Fruit fly (Drosophila melanogaster): ENCODE measurements around the gene CG3857.

The CG3857 gene

DNA sequence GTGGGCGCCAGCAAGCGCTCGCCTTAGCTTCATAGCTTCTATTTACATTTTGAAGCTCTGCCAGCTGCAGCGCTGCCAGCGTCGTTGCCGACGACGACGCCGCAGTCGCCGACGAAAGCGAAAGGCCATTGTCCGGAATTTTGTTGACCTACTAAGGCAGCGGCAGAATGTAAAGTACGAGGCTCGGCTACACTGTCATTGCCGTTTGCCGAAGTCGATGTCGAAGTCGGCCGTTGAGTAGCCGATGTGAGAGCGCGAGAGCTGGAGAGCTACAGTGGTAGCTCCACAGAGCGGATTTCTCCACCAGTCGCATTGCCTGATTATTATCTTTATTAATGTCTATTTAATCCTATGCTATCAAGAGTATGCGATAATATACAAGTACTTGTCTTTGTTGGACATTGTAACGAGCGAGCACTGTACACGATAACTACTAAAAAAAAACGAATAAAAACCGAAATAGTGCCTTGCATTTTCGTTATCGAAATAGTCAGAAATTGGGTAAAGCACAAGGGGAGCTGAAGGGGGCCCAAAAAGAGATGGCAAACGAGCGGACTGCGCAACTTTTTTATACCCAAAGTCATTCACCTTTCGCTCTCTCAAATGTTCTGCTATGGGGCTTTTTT lies 23.9 kb upstream of the CG3857 start (continued):
- peak; percentile 88 for TF ChIP-seq CG4707 (GFP tag; optimal IDR thresholded peaks at IDR 0.05)
- TF ChIP-seq Sry-β (GFP tag; optimal IDR thresholded peaks at IDR 0.05) = peak; percentile 41
- peak; percentile 92 for TF ChIP-seq CHES-1-like (GFP tag; optimal IDR thresholded peaks at IDR 0.05)
- TF ChIP-seq row (GFP tag; IDR thresholded peaks at IDR 0.05) = peak; percentile 98
- TF ChIP-seq CG16815 (GFP tag; optimal IDR thresholded peaks at IDR 0.05) = peak; percentile 82
- peak; percentile 79 for TF ChIP-seq CG11398 (GFP tag; optimal IDR thresholded peaks at IDR 0.05)
- TF ChIP-seq sima (GFP tag; optimal IDR thresholded peaks at IDR 0.05) = peak; percentile 59
- peak; percentile 90 for TF ChIP-seq Fer2 (tag; optimal IDR thresholded peaks at IDR 0.05)
- peak; percentile 85 for TF ChIP-seq CG7987 (GFP tag; optimal IDR thresholded peaks at IDR 0.05)
- TF ChIP-seq dimm (GFP tag; IDR thresholded peaks at IDR 0.05) = peak; percentile 89
- TF ChIP-seq HLH54F (GFP tag; optimal IDR thresholded peaks at IDR 0.05) = peak; percentile 90
- TF ChIP-seq az2 (GFP tag; optimal IDR thresholded peaks at IDR 0.05) = peak; percentile 96
- TF ChIP-seq ranshi (GFP tag; IDR thresholded peaks at IDR 0.05) = peak; percentile 96
- peak in 1 of 2 experiments; percentile 77 for TF ChIP-seq Hr78 (GFP tag; optimal IDR thresholded peaks at IDR 0.05)
- no peak for TF ChIP-seq hth (optimal IDR thresholded peaks at IDR 0.05)
- TF ChIP-seq CG7786 (GFP tag; optimal IDR thresholded peaks at IDR 0.05) = peak; percentile 93
- TF ChIP-seq CG42726 (GFP tag; IDR thresholded peaks at IDR 0.05; ENCODE audit: partially characterized antibody) = no peak
- TF ChIP-seq CG9215 (GFP tag; IDR thresholded peaks at IDR 0.05) = peak; percentile 87
- peak; percentile 56 for TF ChIP-seq HmgD (GFP tag; optimal IDR thresholded peaks at IDR 0.05)
- peak; percentile 97 for TF ChIP-seq lmd (GFP tag; IDR thresholded peaks at IDR 0.05)
- TF ChIP-seq CG2202 (tag; optimal IDR thresholded peaks at IDR 0.05) = peak; percentile 42
- TF ChIP-seq Ptx1 (GFP tag; IDR thresholded peaks at IDR 0.05) = peak; percentile 97
- TF ChIP-seq Hmr (GFP tag; optimal IDR thresholded peaks at IDR 0.05) = peak; percentile 90
- TF ChIP-seq knrl (GFP tag; IDR thresholded peaks at IDR 0.05; ENCODE audit: partially characterized antibody) = no peak
- peak; percentile 92 for TF ChIP-seq danr (GFP tag; IDR thresholded peaks at IDR 0.05)
- peak; percentile 71 for TF ChIP-seq CG7928 (GFP tag; optimal IDR thresholded peaks at IDR 0.05)
- TF ChIP-seq tio (GFP tag; optimal IDR thresholded peaks at IDR 0.05) = peak; percentile 87
- TF ChIP-seq prd (optimal IDR thresholded peaks at IDR 0.05) = no peak
- TF ChIP-seq prd (GFP tag; IDR thresholded peaks at IDR 0.05) = peak; percentile 96
- peak; percentile 91 for TF ChIP-seq Adf1 (GFP tag; IDR thresholded peaks at IDR 0.05)
- TF ChIP-seq CG30431 (GFP tag; optimal IDR thresholded peaks at IDR 0.05) = peak; percentile 92
- TF ChIP-seq CG17912 (GFP tag; optimal IDR thresholded peaks at IDR 0.05) = peak; percentile 97
- TF ChIP-seq Atf6 (GFP tag; IDR thresholded peaks at IDR 0.05) = peak; percentile 93
- TF ChIP-seq E2f1 (GFP tag; IDR thresholded peaks at IDR 0.05) = peak; percentile 95
- TF ChIP-seq gce (GFP tag; IDR thresholded peaks at IDR 0.05) = peak; percentile 96
- TF ChIP-seq CG3847 (GFP tag; IDR thresholded peaks at IDR 0.05) = peak; percentile 94
- peak; percentile 84 for TF ChIP-seq grn (GFP tag; optimal IDR thresholded peaks at IDR 0.05)
- TF ChIP-seq pzg (GFP tag; optimal IDR thresholded peaks at IDR 0.05) = peak; percentile 8
- TF ChIP-seq abd-A (tag; optimal IDR thresholded peaks at IDR 0.05) = peak; percentile 61
- TF ChIP-seq wek (GFP tag; optimal IDR thresholded peaks at IDR 0.05) = peak; percentile 87
- TF ChIP-seq cas (GFP tag; IDR thresholded peaks at IDR 0.05) = peak; percentile 56; the same call in 1 of the 2 replicates
- TF ChIP-seq Lhr (GFP tag; optimal IDR thresholded peaks at IDR 0.05) = peak; percentile 68
- peak; percentile 91 for TF ChIP-seq odd (GFP tag; optimal IDR thresholded peaks at IDR 0.05)
- TF ChIP-seq esg (GFP tag; conservative IDR thresholded peaks at IDR 0.05) = peak; percentile 96
- TF ChIP-seq Ets65A (GFP tag) = peak; percentile 99
- TF ChIP-seq CG4404 (GFP tag; IDR thresholded peaks at IDR 0.05) = peak; percentile 81
- TF ChIP-seq C15 (GFP tag; IDR thresholded peaks at IDR 0.05) = peak; percentile 88
- peak; percentile 84 for TF ChIP-seq CG11696 (GFP tag; IDR thresholded peaks at IDR 0.05)
- TF ChIP-seq CG12155 (GFP tag; optimal IDR thresholded peaks at IDR 0.05) = peak; percentile 84
- peak; percentile 80 for TF ChIP-seq Bdp1 (GFP tag; optimal IDR thresholded peaks at IDR 0.05)
- peak; percentile 94 for TF ChIP-seq nmo (GFP tag; optimal IDR thresholded peaks at IDR 0.05)

All from whole organism, embryonic.